Fruit fly (Drosophila melanogaster): ENCODE data around the gene CG46383.

- TF ChIP-seq h (optimal IDR thresholded peaks at IDR 0.05) (no peak), Sin3A (optimal IDR thresholded peaks at IDR 0.05) (no peak), insv (optimal IDR thresholded peaks at IDR 0.05) (no peak), ttk (optimal IDR thresholded peaks at IDR 0.05) (no peak), psq (optimal IDR thresholded peaks at IDR 0.05) (no peak)
Measured at dm6 chr3R:15919367-15920228, 31.1 kb downstream of the CG46383 start.

All from Kc167 (cell line).